In genomic region chr3L:1218596-1218995, dm6 we compare ENCODE assay signal across 4 fruit fly cellular contexts.
TF ChIP-seq lines count a peak whose summit lies in the region.

Gene LysP, minus strand, starts transcription at chr3L:1218696.

- no peak for TF ChIP-seq CTCF in whole organism, embryonic (GFP tag; optimal IDR thresholded peaks at IDR 0.05; lab: Kevin White, UChicago)

TF ChIP-seq in whole organism, embryonic, 481 proteins besides CTCF, POLR2A, EP300 and RAD21:
- TF ChIP-seq CG30431 (GFP tag; optimal IDR thresholded peaks at IDR 0.05; lab: Kevin White, UChicago): no peak
- TF ChIP-seq seq (GFP tag; IDR thresholded peaks at IDR 0.05; lab: Robert Waterston, UW): no peak
- peak; percentile 15 for TF ChIP-seq exex (tag; optimal IDR thresholded peaks at IDR 0.05; lab: Kevin White, UChicago)
- TF ChIP-seq kni (GFP tag; optimal IDR thresholded peaks at IDR 0.05; lab: Kevin White, UChicago): no peak
- peak; percentile 43 for TF ChIP-seq grn (GFP tag; optimal IDR thresholded peaks at IDR 0.05; lab: Kevin White, UChicago)
- no peak for TF ChIP-seq PHDP (tag; optimal IDR thresholded peaks at IDR 0.05; lab: Kevin White, UChicago)
- TF ChIP-seq pb (GFP tag; optimal IDR thresholded peaks at IDR 0.05; lab: Kevin White, UChicago): no peak

TF ChIP-seq in whole organism, prepupa, 60 proteins besides CTCF, POLR2A, EP300 and RAD21:
- TF ChIP-seq Eip78C (GFP tag; lab: Kevin White, UChicago) (no peak), CG3919 (GFP tag; optimal IDR thresholded peaks at IDR 0.05; lab: Kevin White, UChicago) (no peak), svp (GFP tag; lab: Kevin White, UChicago) (peak; percentile 32), Smox (GFP tag; optimal IDR thresholded peaks at IDR 0.05; lab: Kevin White, UChicago) (no peak), Hr38 (GFP tag; optimal IDR thresholded peaks at IDR 0.05; lab: Kevin White, UChicago) (no peak), Hr39 (GFP tag; optimal IDR thresholded peaks at IDR 0.05; lab: Kevin White, UChicago) (no peak), net (GFP tag; optimal IDR thresholded peaks at IDR 0.05; lab: Kevin White, UChicago) (no peak), Blimp-1 (GFP tag; optimal IDR thresholded peaks at IDR 0.05; lab: Kevin White, UChicago) (no peak), CG7368 (GFP tag; optimal IDR thresholded peaks at IDR 0.05; lab: Kevin White, UChicago) (no peak)

TF ChIP-seq in whole organism, pupa, 21 proteins besides CTCF, POLR2A, EP300 and RAD21:
- TF ChIP-seq CG4496 (GFP tag; IDR thresholded peaks at IDR 0.05; lab: Robert Waterston, UW) (0 out of 3 replicates have a peak, but pooled peaks have one; percentile 19), EcR (GFP tag; optimal IDR thresholded peaks at IDR 0.05; lab: Kevin White, UChicago) (no peak)
TF ChIP-seq in whole organism, pupa: peak in this region for 1.

TF ChIP-seq in whole organism, wandering third instar larva, 38 proteins besides CTCF, POLR2A, EP300 and RAD21:
- TF ChIP-seq h (GFP tag; optimal IDR thresholded peaks at IDR 0.05; lab: Kevin White, UChicago) (peak; percentile 4), Abd-B (GFP tag; optimal IDR thresholded peaks at IDR 0.05; lab: Kevin White, UChicago) (no peak), foxo (GFP tag; optimal IDR thresholded peaks at IDR 0.05; lab: Kevin White, UChicago) (peak in 1 of 2 experiments; percentile 3)
